Fruit fly (Drosophila melanogaster): ENCODE results near the gene CG4935.
A peak's percentile ranks its signal among the peaks of the same experiment; 100 is the strongest.

CG4935 gene

dm6 chr2L:16302773-16303279 is 40.9 kb downstream of the CG4935 start, which contains the start of gene GMF (continued):
- TF ChIP-seq CG17568 (GFP tag; optimal IDR thresholded peaks at IDR 0.05), result no peak
- peak; percentile 48 for TF ChIP-seq CG4424 (GFP tag; optimal IDR thresholded peaks at IDR 0.05)
- TF ChIP-seq BEAF-32 (GFP tag; optimal IDR thresholded peaks at IDR 0.05), result peak; percentile 67
- no peak for TF ChIP-seq bcd (GFP tag; optimal IDR thresholded peaks at IDR 0.05)
- TF ChIP-seq Asciz (GFP tag; optimal IDR thresholded peaks at IDR 0.05), result peak; percentile 26
- no peak for TF ChIP-seq TFAM (GFP tag; optimal IDR thresholded peaks at IDR 0.05)
- peak; percentile 68 for TF ChIP-seq CG2712 (tag; optimal IDR thresholded peaks at IDR 0.05)
- peak; percentile 45 for TF ChIP-seq Ets97D (GFP tag; optimal IDR thresholded peaks at IDR 0.05)
- TF ChIP-seq Bdp1 (GFP tag; optimal IDR thresholded peaks at IDR 0.05), result no peak
- TF ChIP-seq CG12299 (tag; optimal IDR thresholded peaks at IDR 0.05), result peak; percentile 54
- TF ChIP-seq CG32767 (GFP tag; IDR thresholded peaks at IDR 0.05), result no peak
- 0 out of 2 replicates have a peak, but pooled peaks have one; percentile 25 for TF ChIP-seq CG13287 (GFP tag; IDR thresholded peaks at IDR 0.05; ENCODE audit: partially characterized antibody)
- TF ChIP-seq lilli (GFP tag; optimal IDR thresholded peaks at IDR 0.05), result peak; percentile 45
- peak; percentile 78 for TF ChIP-seq CG12391 (tag; optimal IDR thresholded peaks at IDR 0.05)
- no peak for TF ChIP-seq tup (GFP tag; optimal IDR thresholded peaks at IDR 0.05)
- no peak for TF ChIP-seq CG2129 (GFP tag; IDR thresholded peaks at IDR 0.05; ENCODE audit: partially characterized antibody)
- peak; percentile 8 for TF ChIP-seq ind (GFP tag; optimal IDR thresholded peaks at IDR 0.05)
- TF ChIP-seq CG10209 (GFP tag; optimal IDR thresholded peaks at IDR 0.05), result peak; percentile 10
- no peak for TF ChIP-seq CG18764 (GFP tag; optimal IDR thresholded peaks at IDR 0.05)
- no peak for TF ChIP-seq CG30431 (GFP tag; optimal IDR thresholded peaks at IDR 0.05)
- peak; percentile 79 for TF ChIP-seq kay (GFP tag; optimal IDR thresholded peaks at IDR 0.05)
- peak; percentile 52; the same call in 1 of the 2 replicates for TF ChIP-seq CG17328 (GFP tag; IDR thresholded peaks at IDR 0.05)
- peak; percentile 45 for TF ChIP-seq Nf-YC (tag; optimal IDR thresholded peaks at IDR 0.05)
- TF ChIP-seq E2f2 (GFP tag; IDR thresholded peaks at IDR 0.05), result peak; percentile 38; the same call in 1 of the 2 replicates
- no peak for TF ChIP-seq CG9215 (GFP tag; IDR thresholded peaks at IDR 0.05)
- TF ChIP-seq CG12744 (GFP tag; optimal IDR thresholded peaks at IDR 0.05), result no peak
- peak; percentile 1 for TF ChIP-seq CG16863 (GFP tag; optimal IDR thresholded peaks at IDR 0.05)
- peak; percentile 50 for TF ChIP-seq CG9727 (GFP tag; optimal IDR thresholded peaks at IDR 0.05)
- peak; percentile 45 for TF ChIP-seq CG9932 (GFP tag; IDR thresholded peaks at IDR 0.05)
- TF ChIP-seq chif (GFP tag; optimal IDR thresholded peaks at IDR 0.05), result no peak
- peak; percentile 9 to 27 for TF ChIP-seq dpn (GFP tag; optimal IDR thresholded peaks at IDR 0.05)
- TF ChIP-seq CG18619 (GFP tag; optimal IDR thresholded peaks at IDR 0.05), result peak; percentile 8
- TF ChIP-seq CG1832 (GFP tag; optimal IDR thresholded peaks at IDR 0.05), result no peak
- peak; percentile 60 for TF ChIP-seq dmrt11E (tag; optimal IDR thresholded peaks at IDR 0.05)
- TF ChIP-seq gt (GFP tag; IDR thresholded peaks at IDR 0.05), result no peak
- TF ChIP-seq CG7357 (GFP tag; IDR thresholded peaks at IDR 0.05), result no peak
- peak; percentile 41 for TF ChIP-seq CG2120 (GFP tag; optimal IDR thresholded peaks at IDR 0.05)
- peak; percentile 35 for TF ChIP-seq CHES-1-like (GFP tag; optimal IDR thresholded peaks at IDR 0.05)
- TF ChIP-seq D19B (GFP tag; optimal IDR thresholded peaks at IDR 0.05), result peak; percentile 73
- peak; percentile 27 for TF ChIP-seq nerfin-1 (tag; optimal IDR thresholded peaks at IDR 0.05)
- TF ChIP-seq Fer3 (tag; optimal IDR thresholded peaks at IDR 0.05), result peak; percentile 20
- no peak for TF ChIP-seq Usf (GFP tag; optimal IDR thresholded peaks at IDR 0.05)
- peak; percentile 82 for TF ChIP-seq sens (GFP tag)
- TF ChIP-seq CG13123 (GFP tag; optimal IDR thresholded peaks at IDR 0.05), result peak; percentile 5
- TF ChIP-seq CG13624 (GFP tag; optimal IDR thresholded peaks at IDR 0.05), result no peak
- TF ChIP-seq stwl (tag; optimal IDR thresholded peaks at IDR 0.05), result peak; percentile 76
- no peak for TF ChIP-seq CG34376 (GFP tag; optimal IDR thresholded peaks at IDR 0.05)
- peak; percentile 11 for TF ChIP-seq cato (GFP tag; optimal IDR thresholded peaks at IDR 0.05; ENCODE audit: borderline replicate concordance)
- TF ChIP-seq Ssrp (tag; optimal IDR thresholded peaks at IDR 0.05), result peak; percentile 41
- TF ChIP-seq CG2678 (tag; optimal IDR thresholded peaks at IDR 0.05), result peak; percentile 69
